Fruit fly (Drosophila melanogaster) whole organism: ENCODE results near the gene Doa.

Source experiments
- pan ChIP-seq: fragments of >200 bp; optimal IDR thresholded peaks from 2 replicates; lab custom pipeline; 2017
- psq ChIP-seq: fragments of >200 bp; optimal IDR thresholded peaks from 2 replicates; lab custom pipeline; 2017

DNA sequence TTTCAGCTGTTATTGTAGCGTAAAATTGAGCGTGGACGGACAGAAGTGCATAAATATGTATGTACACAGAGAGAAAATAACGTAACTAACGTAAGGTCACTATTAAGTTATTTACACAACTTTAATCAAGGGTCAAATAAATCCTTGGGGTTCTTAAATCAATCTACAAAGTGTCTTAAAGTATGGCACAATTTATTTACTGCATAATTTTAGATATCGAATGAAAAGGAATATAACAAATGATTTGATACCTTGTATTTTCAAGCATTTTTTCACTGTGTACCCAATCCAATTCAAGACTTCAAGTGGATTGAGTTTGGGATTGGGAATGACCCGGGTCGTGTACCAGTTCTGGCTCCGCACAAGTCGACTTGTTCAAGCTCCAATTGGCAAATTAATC, 45.9 kb upstream of the Doa start:
- TF ChIP-seq psq (no peak), pan (lab: Kevin White, UChicago) (no peak)
